Fruit fly (Drosophila melanogaster): Measurements from ENCODE around the gene CG14352.
A peak's percentile ranks its signal among the peaks of the same experiment; 100 is the strongest.

- TF ChIP-seq Lpt (GFP tag; optimal IDR thresholded peaks at IDR 0.05) (no peak), CG1621 (tag; optimal IDR thresholded peaks at IDR 0.05) (no peak), vri (GFP tag; optimal IDR thresholded peaks at IDR 0.05) (no peak), Hr39 (GFP tag; optimal IDR thresholded peaks at IDR 0.05) (no peak), CG8119 (GFP tag; IDR thresholded peaks at IDR 0.05) (no peak), CG7368 (GFP tag; optimal IDR thresholded peaks at IDR 0.05) (no peak), salr (GFP tag; optimal IDR thresholded peaks at IDR 0.05) (no peak), fkh (GFP tag; optimal IDR thresholded peaks at IDR 0.05) (peak; percentile 43), CG9139 (GFP tag; optimal IDR thresholded peaks at IDR 0.05) (no peak), Sox102F (GFP tag; optimal IDR thresholded peaks at IDR 0.05) (no peak), CG3032 (tag; optimal IDR thresholded peaks at IDR 0.05) (no peak)
Measured at dm6 chr2L:1637832-1638649, 26.8 kb downstream of the CG14352 start.

Data from whole organism, prepupa.